Fruit fly (Drosophila melanogaster) whole organism, embryonic: Measurements from ENCODE around the gene CG6739.

Experiments used
- ATbp ChIP-seq: fragments of 200-800 bp; sonication (Bioruptor generic); optimal IDR thresholded peaks from 2 replicates; lab custom pipeline; 2017; ENCODE audit warnings: missing biosample characterization, mild to moderate bottlenecking, missing genetic modification characterization, missing genetic modification reagents
- Antp ChIP-seq: fragments of 200-800 bp; sonication (Bioruptor generic); optimal IDR thresholded peaks from 3 replicates; lab custom pipeline; 2016; ENCODE audit warnings: missing biosample characterization, missing genetic modification characterization
- Blimp-1 ChIP-seq: fragments of 200-800 bp; sonication (Bioruptor generic); optimal IDR thresholded peaks from 3 replicates; lab custom pipeline; 2018; ENCODE audit warnings: missing biosample characterization, missing genetic modification characterization, mild to moderate bottlenecking, moderate library complexity, missing genetic modification reagents
- CG10565 ChIP-seq: fragments of 200-800 bp; sonication (Bioruptor generic); optimal IDR thresholded peaks from 3 replicates; lab custom pipeline; 2016; ENCODE audit warnings: missing biosample characterization, mild to moderate bottlenecking, missing genetic modification characterization
- CG11398 ChIP-seq: fragments of 200-800 bp; sonication (Bioruptor generic); optimal IDR thresholded peaks from 2 replicates; lab custom pipeline; 2016; ENCODE audit warnings: missing biosample characterization, missing genetic modification characterization
- CG12391 ChIP-seq: fragments of 200-800 bp; sonication (Bioruptor generic); optimal IDR thresholded peaks from 3 replicates; lab custom pipeline; 2018; ENCODE audit warnings: missing biosample characterization, mild to moderate bottlenecking, missing genetic modification characterization, moderate library complexity
- CG12744 ChIP-seq: fragments of 200-800 bp; sonication (Bioruptor generic); optimal IDR thresholded peaks from 2 replicates; lab custom pipeline; 2016; ENCODE audit warnings: missing biosample characterization, missing genetic modification characterization
- CG13894 ChIP-seq: fragments of 200-800 bp; sonication (Bioruptor generic); optimal IDR thresholded peaks from 3 replicates; lab custom pipeline; 2018; ENCODE audit warnings: missing biosample characterization, mild to moderate bottlenecking, missing genetic modification characterization, moderate library complexity
- CG14667 ChIP-seq: fragments of 200-800 bp; sonication (Bioruptor generic); IDR thresholded peaks from 2 replicates; pipeline ENCODE4 v1.3.6; 2022; ENCODE audit warnings: missing biosample characterization, missing genetic modification characterization
- CG15514 ChIP-seq: fragments of 200-800 bp; sonication (Bioruptor generic); optimal IDR thresholded peaks from 3 replicates; lab custom pipeline; 2017; ENCODE audit warnings: missing biosample characterization, missing genetic modification characterization, mild to moderate bottlenecking, moderate library complexity, missing genetic modification reagents
- CG16779 ChIP-seq: fragments of 200-800 bp; sonication (Bioruptor generic); IDR thresholded peaks from 2 replicates; pipeline ENCODE4 v1.3.6; 2022; ENCODE audit warnings: missing biosample characterization, missing genetic modification characterization
- CG2199 ChIP-seq: fragments of 200-800 bp; sonication (Bioruptor generic); IDR thresholded peaks from 3 replicates; pipeline ENCODE4 v1.3.6; 2022; ENCODE audit warnings: missing biosample characterization, missing genetic modification characterization
- CG30431 ChIP-seq: fragments of 200-800 bp; sonication (Bioruptor generic); optimal IDR thresholded peaks from 2 replicates; lab custom pipeline; 2017; ENCODE audit warnings: missing biosample characterization, missing genetic modification characterization
- CG7271 ChIP-seq: fragments of 200-800 bp; sonication (Bioruptor generic); optimal IDR thresholded peaks from 2 replicates; lab custom pipeline; 2018; ENCODE audit warnings: missing biosample characterization, mild to moderate bottlenecking, missing genetic modification characterization, moderate library complexity
- CG7556 ChIP-seq: fragments of 200-800 bp; sonication (Bioruptor generic); optimal IDR thresholded peaks from 2 replicates; lab custom pipeline; 2017; ENCODE audit warnings: missing biosample characterization, mild to moderate bottlenecking, missing genetic modification characterization
- CG7839 ChIP-seq: fragments of 200-800 bp; sonication (Bioruptor generic); optimal IDR thresholded peaks from 3 replicates; lab custom pipeline; 2018; ENCODE audit warnings: missing biosample characterization, mild to moderate bottlenecking, missing genetic modification characterization, moderate library complexity
- CG8089 ChIP-seq: fragments of 200-800 bp; sonication (Bioruptor generic); optimal IDR thresholded peaks from 3 replicates; lab custom pipeline; 2016; ENCODE audit warnings: missing biosample characterization, missing genetic modification characterization
- CG8359 ChIP-seq: fragments of 200-800 bp; sonication (Bioruptor generic); optimal IDR thresholded peaks from 2 replicates; lab custom pipeline; 2017; ENCODE audit warnings: missing biosample characterization, mild to moderate bottlenecking, missing genetic modification characterization, borderline replicate concordance
- CG8388 ChIP-seq: fragments of 200-800 bp; sonication (Bioruptor generic); optimal IDR thresholded peaks from 2 replicates; lab custom pipeline; 2019; ENCODE audit warnings: missing biosample characterization, mild to moderate bottlenecking, missing genetic modification characterization, moderate library complexity
- CG8944 ChIP-seq: fragments of 200-800 bp; sonication (Bioruptor generic); optimal IDR thresholded peaks from 3 replicates; lab custom pipeline; 2016; ENCODE audit warnings: missing biosample characterization, missing genetic modification characterization
- D19A ChIP-seq: fragments of 200-800 bp; optimal IDR thresholded peaks from 3 replicates; lab custom pipeline; 2019; ENCODE audit warnings: missing biosample characterization, mild to moderate bottlenecking, missing genetic modification characterization, moderate library complexity
- Dll ChIP-seq: fragments of 200-800 bp; sonication (Bioruptor generic); IDR thresholded peaks from 4 replicates; pipeline ENCODE4 v1.3.6; 2022; ENCODE audit warnings: missing biosample characterization, missing genetic modification characterization; ENCODE audit not compliant: partially characterized antibody
- Drgx ChIP-seq: fragments of 200-800 bp; sonication (Bioruptor generic); IDR thresholded peaks from 2 replicates; pipeline ENCODE4 v1.3.6; 2022; ENCODE audit warnings: missing biosample characterization, missing genetic modification characterization
- Elba2 ChIP-seq: fragments of 200-800 bp; sonication (Bioruptor generic); optimal IDR thresholded peaks from 3 replicates; lab custom pipeline; 2016; ENCODE audit warnings: missing biosample characterization, missing genetic modification characterization
- H15 ChIP-seq: fragments of 200-800 bp; sonication (Bioruptor generic); IDR thresholded peaks from 3 replicates; pipeline ENCODE4 v1.3.6; 2022; ENCODE audit warnings: missing biosample characterization, missing genetic modification characterization
- Lhr ChIP-seq: fragments of 200-800 bp; sonication (Bioruptor generic); optimal IDR thresholded peaks from 3 replicates; lab custom pipeline; 2017; ENCODE audit warnings: mild to moderate bottlenecking, missing biosample characterization, missing genetic modification reagents, missing genetic modification characterization
- Rx ChIP-seq: fragments of 200-800 bp; sonication (Bioruptor generic); IDR thresholded peaks from 2 replicates; pipeline ENCODE4 v1.3.6; 2022; ENCODE audit warnings: missing biosample characterization, missing genetic modification characterization
- Sox102F ChIP-seq: fragments of 200-800 bp; sonication (Bioruptor generic); optimal IDR thresholded peaks from 2 replicates; lab custom pipeline; 2018; ENCODE audit warnings: missing biosample characterization, mild to moderate bottlenecking, missing genetic modification characterization, moderate library complexity
- Sry-β ChIP-seq: fragments of 200-800 bp; sonication (Bioruptor generic); optimal IDR thresholded peaks from 2 replicates; lab custom pipeline; 2018; ENCODE audit warnings: missing biosample characterization, mild to moderate bottlenecking, missing genetic modification characterization, moderate library complexity
- Sry-δ ChIP-seq: fragments of 200-800 bp; sonication (Bioruptor generic); optimal IDR thresholded peaks from 2 replicates; lab custom pipeline; 2016; ENCODE audit warnings: missing biosample characterization, missing genetic modification characterization
- Stat92E ChIP-seq, 3 experiments: fragments of >200 bp in 2 of 3; fragments of 200-800 bp in 1 of 3; sonication (Bioruptor generic) in 1 of 3; optimal IDR thresholded peaks; 2 replicates each; lab custom pipeline; 2017 to 2019; ENCODE audit warnings: missing biosample characterization in 3 of 3, missing genetic modification characterization in 3 of 3, mild to moderate bottlenecking in 1 of 3, moderate library complexity in 1 of 3
- YL-1 ChIP-seq: fragments of 200-800 bp; sonication (Bioruptor generic); optimal IDR thresholded peaks from 3 replicates; lab custom pipeline; 2017; ENCODE audit warnings: missing biosample characterization, mild to moderate bottlenecking, missing genetic modification characterization
- abd-A ChIP-seq: fragments of 200-800 bp; sonication (Bioruptor generic); optimal IDR thresholded peaks from 3 replicates; lab custom pipeline; 2019; ENCODE audit warnings: missing biosample characterization, mild to moderate bottlenecking, missing genetic modification characterization, moderate library complexity
- ara ChIP-seq: fragments of 200-800 bp; sonication (Bioruptor generic); IDR thresholded peaks from 2 replicates; pipeline ENCODE4 v1.3.6; 2022; ENCODE audit warnings: missing biosample characterization, missing genetic modification characterization
- ase ChIP-seq: fragments of 200-800 bp; sonication (Bioruptor generic); IDR thresholded peaks from 3 replicates; pipeline ENCODE4 v1.3.6; 2022; ENCODE audit warnings: missing biosample characterization, missing genetic modification characterization
- bcd ChIP-seq: fragments of 200-800 bp; sonication (Bioruptor generic); optimal IDR thresholded peaks from 2 replicates; lab custom pipeline; 2017; ENCODE audit warnings: missing biosample characterization, mild to moderate bottlenecking, missing genetic modification characterization
- bsh ChIP-seq, 2 experiments: fragments of 200-800 bp; sonication (Bioruptor generic); optimal IDR thresholded peaks; 2 replicates each; lab custom pipeline; 2017 to 2018; ENCODE audit warnings: mild to moderate bottlenecking in 2 of 2, missing biosample characterization in 2 of 2, missing genetic modification characterization in 2 of 2, moderate library complexity in 1 of 2
- chn ChIP-seq: fragments of 200-800 bp; sonication (Bioruptor generic); optimal IDR thresholded peaks from 2 replicates; lab custom pipeline; 2016; ENCODE audit warnings: missing biosample characterization, missing genetic modification characterization
- gce ChIP-seq: fragments of 200-800 bp; sonication (Bioruptor generic); IDR thresholded peaks from 3 replicates; pipeline ENCODE4 v1.3.6; 2022; ENCODE audit warnings: missing biosample characterization, missing genetic modification characterization
- gfzf ChIP-seq: fragments of 200-800 bp; sonication (Bioruptor generic); optimal IDR thresholded peaks from 2 replicates; lab custom pipeline; 2016; ENCODE audit warnings: missing biosample characterization, mild to moderate bottlenecking, missing genetic modification characterization, moderate library complexity
- grau ChIP-seq: fragments of 200-800 bp; optimal IDR thresholded peaks from 3 replicates; lab custom pipeline; 2019; ENCODE audit warnings: missing biosample characterization, mild to moderate bottlenecking, missing genetic modification characterization, moderate library complexity
- hkb ChIP-seq, 2 experiments: fragments of 200-800 bp in 1 of 2; fragments of >200 bp in 1 of 2; sonication (Bioruptor generic) in 1 of 2; IDR thresholded peaks in 1 of 2; optimal IDR thresholded peaks in 1 of 2; 2 replicates each; pipeline versions ENCODE4 v1.3.6 to Lab custom; 2017 to 2022; ENCODE audit warnings: missing biosample characterization in 1 of 2, missing genetic modification characterization in 1 of 2
- lmd ChIP-seq: fragments of 200-800 bp; sonication (Bioruptor generic); IDR thresholded peaks from 2 replicates; pipeline ENCODE4 v1.3.6; 2022; ENCODE audit warnings: missing biosample characterization, missing genetic modification characterization
- tio ChIP-seq: fragments of 200-800 bp; sonication (Bioruptor generic); optimal IDR thresholded peaks from 2 replicates; lab custom pipeline; 2017; ENCODE audit warnings: missing biosample characterization, missing genetic modification characterization, inconsistent platforms
- tll ChIP-seq, 2 experiments: fragments of 200-800 bp in 1 of 2; fragments of >200 bp in 1 of 2; sonication (Bioruptor generic) in 1 of 2; optimal IDR thresholded peaks; 2 replicates each; lab custom pipeline; 2017 to 2019; ENCODE audit warnings: missing biosample characterization in 2 of 2, missing genetic modification characterization in 2 of 2, mild to moderate bottlenecking in 1 of 2, moderate library complexity in 1 of 2
- trh ChIP-seq: fragments of 200-800 bp; sonication (Bioruptor generic); optimal IDR thresholded peaks from 2 replicates; lab custom pipeline; 2016; ENCODE audit warnings: missing biosample characterization, missing genetic modification characterization
- unpg ChIP-seq: fragments of 200-800 bp; sonication (Bioruptor generic); optimal IDR thresholded peaks from 3 replicates; lab custom pipeline; 2018; ENCODE audit warnings: missing biosample characterization, mild to moderate bottlenecking, missing genetic modification characterization, moderate library complexity
- zf30C ChIP-seq: fragments of 200-800 bp; sonication (Bioruptor generic); optimal IDR thresholded peaks from 3 replicates; lab custom pipeline; 2018; ENCODE audit warnings: missing biosample characterization, mild to moderate bottlenecking, missing genetic modification characterization

The CG6739 gene

dm6 chr2L:7635156-7635555 is 27.0 kb downstream of the CG6739 start (continued):
- peak; percentile 38 for TF ChIP-seq unpg
- no peak for TF ChIP-seq abd-A (tag; lab: Kevin White, UChicago)
- TF ChIP-seq grau, result peak; percentile 10
- TF ChIP-seq ara, result peak; percentile 83
- TF ChIP-seq CG8359 (GFP tag; lab: Kevin White, UChicago), result peak; percentile 12
- peak; percentile 60 for TF ChIP-seq Rx
- TF ChIP-seq Sox102F (GFP tag; lab: Kevin White, UChicago), result peak; percentile 51
- TF ChIP-seq chn (GFP tag; lab: Kevin White, UChicago), result peak; percentile 52
- TF ChIP-seq CG8388 (GFP tag; lab: Kevin White, UChicago), result peak; percentile 8
- peak; percentile 20 for TF ChIP-seq Elba2 (GFP tag; lab: Kevin White, UChicago)
- TF ChIP-seq CG7556 (GFP tag; lab: Kevin White, UChicago), result peak; percentile 10
- peak; percentile 15 for TF ChIP-seq CG15514 (GFP tag; lab: Kevin White, UChicago)
- TF ChIP-seq CG11398 (GFP tag; lab: Kevin White, UChicago), result no peak
- no peak for TF ChIP-seq Lhr
- TF ChIP-seq tll (GFP tag; optimal IDR thresholded peaks at IDR 0.05; lab: Kevin White, UChicago), result peak in 1 of 2 experiments; percentile 83
- no peak for TF ChIP-seq YL-1
- TF ChIP-seq Stat92E (GFP tag; optimal IDR thresholded peaks at IDR 0.05; lab: Kevin White, UChicago), result no peak
- TF ChIP-seq CG8089, result peak; percentile 26
- TF ChIP-seq Sry-δ, result peak; percentile 4
- peak; percentile 10; the same call in 1 of the 2 replicates for TF ChIP-seq lmd
- peak; percentile 87; the same call in 1 of the 3 replicates for TF ChIP-seq CG2199 (GFP tag; lab: Robert Waterston, UW)
- TF ChIP-seq CG12744 (GFP tag; lab: Kevin White, UChicago), result no peak
- TF ChIP-seq ATbp (GFP tag; lab: Kevin White, UChicago), result peak; percentile 19
- TF ChIP-seq CG12391, result peak; percentile 45
- no peak for TF ChIP-seq CG16779
- peak; percentile 11 for TF ChIP-seq CG8944 (GFP tag; lab: Kevin White, UChicago)
- TF ChIP-seq Sry-β (GFP tag; lab: Kevin White, UChicago), result no peak
- TF ChIP-seq CG10565, result no peak
- TF ChIP-seq Blimp-1 (GFP tag; lab: Kevin White, UChicago), result peak; percentile 65
- TF ChIP-seq bsh (GFP tag; optimal IDR thresholded peaks at IDR 0.05; lab: Kevin White, UChicago), result peak in 1 of 2 experiments; percentile 61
- peak; percentile 68; the same call in 2 of the 3 replicates for TF ChIP-seq ase (GFP tag; lab: Robert Waterston, UW)
- peak; percentile 31 for TF ChIP-seq Antp (GFP tag; lab: Kevin White, UChicago)
- TF ChIP-seq zf30C, result peak; percentile 38
- TF ChIP-seq CG14667 (GFP tag; lab: Robert Waterston, UW), result peak; percentile 48; the same call in 1 of the 2 replicates
- TF ChIP-seq CG13894 (tag; lab: Kevin White, UChicago), result no peak
- TF ChIP-seq Drgx, result peak; percentile 60
- TF ChIP-seq D19A, result peak; percentile 10
- TF ChIP-seq gfzf, result no peak
- TF ChIP-seq Dll (GFP tag; lab: Robert Waterston, UW), result no peak
- TF ChIP-seq CG30431, result peak; percentile 11
- peak; percentile 20 for TF ChIP-seq bcd (GFP tag; lab: Kevin White, UChicago)
- 0 out of 3 replicates have a peak, but pooled peaks have one; percentile 44 for TF ChIP-seq gce (GFP tag; lab: Robert Waterston, UW)
- peak; percentile 31 for TF ChIP-seq CG7839 (tag; lab: Kevin White, UChicago)
- no peak for TF ChIP-seq hkb (optimal IDR thresholded peaks at IDR 0.05; lab: Kevin White, UChicago)
- peak; percentile 40; the same call in 1 of the 2 replicates for TF ChIP-seq hkb (GFP tag; IDR thresholded peaks at IDR 0.05; lab: Robert Waterston, UW)
- peak; percentile 60 for TF ChIP-seq CG7271 (tag; lab: Kevin White, UChicago)
- TF ChIP-seq H15, result peak; percentile 59; the same call in 2 of the 3 replicates
- TF ChIP-seq trh (GFP tag; lab: Kevin White, UChicago), result no peak
- TF ChIP-seq tio (GFP tag; lab: Kevin White, UChicago), result peak; percentile 12
